Fruit fly (Drosophila melanogaster): ENCODE data around the gene haf.

dm6 chr2L:1620797-1621196 is 65.9 kb downstream of the haf start:
- no peak for TF ChIP-seq CG34367 (tag; optimal IDR thresholded peaks at IDR 0.05)
- no peak for TF ChIP-seq gl (tag; optimal IDR thresholded peaks at IDR 0.05)
- TF ChIP-seq EcR (GFP tag; optimal IDR thresholded peaks at IDR 0.05): no peak
- no peak for TF ChIP-seq CG17806 (tag; optimal IDR thresholded peaks at IDR 0.05)

Data from whole organism, pupa.